Fruit fly (Drosophila melanogaster) whole organism, embryonic: ENCODE measurements around the gene CG6652.
A peak's percentile ranks its signal among the peaks of the same experiment; 100 is the strongest.

Source experiments
- C15 ChIP-seq: fragments of 200-800 bp; sonication (Bioruptor generic); IDR thresholded peaks from 3 replicates; pipeline ENCODE4 v1.3.6; 2022; ENCODE audit warnings: missing biosample characterization, missing genetic modification characterization
- CG12071 ChIP-seq: fragments of 200-800 bp; sonication (Bioruptor generic); optimal IDR thresholded peaks from 3 replicates; lab custom pipeline; 2018; ENCODE audit warnings: missing biosample characterization, mild to moderate bottlenecking, missing genetic modification characterization
- CG15073 ChIP-seq: fragments of 200-800 bp; sonication (Bioruptor generic); optimal IDR thresholded peaks from 2 replicates; lab custom pipeline; 2016; ENCODE audit warnings: missing biosample characterization, missing genetic modification characterization
- CG15696 ChIP-seq: fragments of 200-800 bp; sonication (Bioruptor generic); optimal IDR thresholded peaks from 2 replicates; lab custom pipeline; 2019; ENCODE audit warnings: missing biosample characterization, mild to moderate bottlenecking, missing genetic modification characterization, moderate library complexity
- CG16815 ChIP-seq: fragments of 200-800 bp; sonication (Bioruptor generic); optimal IDR thresholded peaks from 3 replicates; lab custom pipeline; 2017; ENCODE audit warnings: missing biosample characterization, mild to moderate bottlenecking, missing genetic modification characterization
- CG18599 ChIP-seq: fragments of 200-800 bp; sonication (Bioruptor generic); optimal IDR thresholded peaks from 3 replicates; lab custom pipeline; 2017; ENCODE audit warnings: missing biosample characterization, missing genetic modification characterization, mild to moderate bottlenecking, moderate library complexity, missing genetic modification reagents
- CG2712 ChIP-seq: fragments of 200-800 bp; optimal IDR thresholded peaks from 3 replicates; lab custom pipeline; 2019; ENCODE audit warnings: missing biosample characterization, mild to moderate bottlenecking, missing genetic modification characterization, moderate library complexity
- CG3281 ChIP-seq: fragments of 200-800 bp; sonication (Bioruptor generic); optimal IDR thresholded peaks from 3 replicates; lab custom pipeline; 2017; ENCODE audit warnings: missing biosample characterization, mild to moderate bottlenecking, missing genetic modification characterization
- CG33213 ChIP-seq: fragments of 200-800 bp; sonication (Bioruptor generic); optimal IDR thresholded peaks from 3 replicates; lab custom pipeline; 2016; ENCODE audit warnings: missing biosample characterization, missing genetic modification characterization
- CG3847 ChIP-seq: fragments of 200-800 bp; sonication (Bioruptor generic); IDR thresholded peaks from 2 replicates; pipeline ENCODE4 v1.3.6; 2022; ENCODE audit warnings: missing biosample characterization, missing genetic modification characterization
- CG43689 ChIP-seq: fragments of 200-800 bp; sonication (Bioruptor generic); IDR thresholded peaks from 2 replicates; pipeline ENCODE4 v1.3.6; 2022; ENCODE audit warnings: missing biosample characterization, missing genetic modification characterization
- CG4404 ChIP-seq: fragments of 200-800 bp; sonication (Bioruptor generic); IDR thresholded peaks from 2 replicates; pipeline ENCODE4 v1.3.6; 2022; ENCODE audit warnings: missing biosample characterization, missing genetic modification characterization
- CG4424 ChIP-seq: fragments of 200-800 bp; sonication (Bioruptor generic); optimal IDR thresholded peaks from 3 replicates; lab custom pipeline; 2016; ENCODE audit warnings: missing biosample characterization, missing genetic modification characterization
- CG4820 ChIP-seq: fragments of 200-800 bp; sonication (Bioruptor generic); optimal IDR thresholded peaks from 3 replicates; lab custom pipeline; 2016; ENCODE audit warnings: missing biosample characterization, missing genetic modification characterization
- CG6254 ChIP-seq: fragments of 200-800 bp; sonication (Bioruptor generic); optimal IDR thresholded peaks from 3 replicates; lab custom pipeline; 2017; ENCODE audit warnings: mild to moderate bottlenecking, missing biosample characterization, missing genetic modification reagents, missing genetic modification characterization
- CG7745 ChIP-seq: fragments of 200-800 bp; sonication (Bioruptor generic); optimal IDR thresholded peaks from 2 replicates; lab custom pipeline; 2018; ENCODE audit warnings: missing biosample characterization, mild to moderate bottlenecking, missing genetic modification characterization, moderate library complexity
- CG8089 ChIP-seq: fragments of 200-800 bp; sonication (Bioruptor generic); optimal IDR thresholded peaks from 3 replicates; lab custom pipeline; 2016; ENCODE audit warnings: missing biosample characterization, missing genetic modification characterization
- CG9932 ChIP-seq: fragments of 200-800 bp; sonication (Bioruptor generic); IDR thresholded peaks from 2 replicates; pipeline ENCODE4 v1.3.6; 2022; ENCODE audit warnings: missing biosample characterization, missing genetic modification characterization
- Dbx ChIP-seq: fragments of 200-800 bp; sonication (Bioruptor generic); IDR thresholded peaks from 3 replicates; pipeline ENCODE4 v1.3.6; 2022; ENCODE audit warnings: missing biosample characterization, missing genetic modification characterization
- Deaf1 ChIP-seq: fragments of 200-800 bp; optimal IDR thresholded peaks from 3 replicates; lab custom pipeline; 2019; ENCODE audit warnings: missing biosample characterization, mild to moderate bottlenecking, missing genetic modification characterization, moderate library complexity
- ERR ChIP-seq: fragments of 200-800 bp; sonication (Bioruptor generic); optimal IDR thresholded peaks from 2 replicates; lab custom pipeline; 2016; ENCODE audit warnings: missing biosample characterization, missing genetic modification characterization
- Fer3 ChIP-seq: fragments of 200-800 bp; sonication (Bioruptor generic); optimal IDR thresholded peaks from 2 replicates; lab custom pipeline; 2018; ENCODE audit warnings: missing biosample characterization, mild to moderate bottlenecking, missing genetic modification characterization, moderate library complexity
- H2.0 ChIP-seq: fragments of 200-800 bp; sonication (Bioruptor generic); IDR thresholded peaks from 2 replicates; pipeline ENCODE4 v1.3.6; 2022; ENCODE audit warnings: missing biosample characterization, missing genetic modification characterization
- HmgD ChIP-seq: fragments of 200-800 bp; sonication (Bioruptor generic); optimal IDR thresholded peaks from 3 replicates; lab custom pipeline; 2016; ENCODE audit warnings: missing biosample characterization, missing genetic modification characterization
- Hsf ChIP-seq: fragments of 200-800 bp; sonication (Bioruptor generic); optimal IDR thresholded peaks from 3 replicates; lab custom pipeline; 2016; ENCODE audit warnings: missing biosample characterization, missing genetic modification characterization
- Jarid2 ChIP-seq: fragments of 200-800 bp; sonication (Bioruptor generic); optimal IDR thresholded peaks from 3 replicates; lab custom pipeline; 2017; ENCODE audit warnings: mild to moderate bottlenecking, missing biosample characterization, missing genetic modification reagents, missing genetic modification characterization
- MESR4 ChIP-seq: fragments of 200-800 bp; sonication (Bioruptor generic); optimal IDR thresholded peaks from 2 replicates; lab custom pipeline; 2018; ENCODE audit warnings: missing biosample characterization, mild to moderate bottlenecking, missing genetic modification characterization, moderate library complexity
- Max ChIP-seq: fragments of 200-800 bp; sonication (Bioruptor generic); optimal IDR thresholded peaks from 2 replicates; lab custom pipeline; 2016; ENCODE audit warnings: missing biosample characterization, mild to moderate bottlenecking, missing genetic modification characterization
- PHDP ChIP-seq: fragments of 200-800 bp; sonication (Bioruptor generic); optimal IDR thresholded peaks from 3 replicates; lab custom pipeline; 2018; ENCODE audit warnings: missing biosample characterization, mild to moderate bottlenecking, missing genetic modification characterization, moderate library complexity
- Ravus ChIP-seq: fragments of 200-800 bp; sonication (Bioruptor generic); IDR thresholded peaks from 2 replicates; pipeline ENCODE4 v1.3.6; 2022; ENCODE audit warnings: missing biosample characterization, missing genetic modification characterization
- Six4 ChIP-seq: fragments of 200-800 bp; sonication (Bioruptor generic); optimal IDR thresholded peaks from 2 replicates; lab custom pipeline; 2016; ENCODE audit warnings: missing biosample characterization, missing genetic modification characterization
- al ChIP-seq: fragments of 200-800 bp; sonication (Bioruptor generic); IDR thresholded peaks from 2 replicates; pipeline ENCODE4 v1.3.6; 2022; ENCODE audit warnings: missing biosample characterization, missing genetic modification characterization
- ash1 ChIP-seq: fragments of 200-800 bp; sonication (Bioruptor generic); optimal IDR thresholded peaks from 2 replicates; lab custom pipeline; 2018; ENCODE audit warnings: missing biosample characterization, mild to moderate bottlenecking, missing genetic modification characterization
- cg ChIP-seq: fragments of 200-800 bp; sonication (Bioruptor generic); optimal IDR thresholded peaks from 3 replicates; lab custom pipeline; 2019; ENCODE audit warnings: missing biosample characterization, mild to moderate bottlenecking, missing genetic modification characterization, moderate library complexity
- chif ChIP-seq, 2 experiments: fragments of 200-800 bp; sonication (Bioruptor generic); optimal IDR thresholded peaks; 3 replicates each; lab custom pipeline; 2016; ENCODE audit warnings: missing biosample characterization in 2 of 2, missing genetic modification characterization in 2 of 2
- croc ChIP-seq: fragments of 200-800 bp; sonication (Bioruptor generic); conservative IDR thresholded peaks from 3 replicates; pipeline ENCODE4 v1.3.6; 2022; ENCODE audit warnings: missing biosample characterization, missing genetic modification characterization
- crp ChIP-seq, 2 experiments: fragments of 200-800 bp; sonication (Bioruptor generic); optimal IDR thresholded peaks; 2 replicates in 1 of 2; 3 replicates in 1 of 2; lab custom pipeline; 2017; ENCODE audit warnings: missing biosample characterization in 2 of 2, missing genetic modification characterization in 2 of 2, mild to moderate bottlenecking in 1 of 2, moderate library complexity in 1 of 2
- gcm ChIP-seq: fragments of 200-800 bp; sonication (Bioruptor generic); optimal IDR thresholded peaks from 2 replicates; lab custom pipeline; 2019; ENCODE audit warnings: missing biosample characterization, mild to moderate bottlenecking, missing genetic modification characterization, moderate library complexity
- hb ChIP-seq: fragments of 200-800 bp; sonication (Bioruptor generic); IDR thresholded peaks from 3 replicates; pipeline ENCODE4 v1.3.6; 2022; ENCODE audit warnings: missing biosample characterization, missing genetic modification characterization; ENCODE audit not compliant: partially characterized antibody
- inv ChIP-seq: fragments of 200-800 bp; sonication (Bioruptor generic); IDR thresholded peaks from 2 replicates; pipeline ENCODE4 v1.3.6; 2022; ENCODE audit warnings: missing biosample characterization, missing genetic modification characterization; ENCODE audit not compliant: partially characterized antibody
- lmd ChIP-seq: fragments of 200-800 bp; sonication (Bioruptor generic); IDR thresholded peaks from 2 replicates; pipeline ENCODE4 v1.3.6; 2022; ENCODE audit warnings: missing biosample characterization, missing genetic modification characterization
- lov ChIP-seq, 2 experiments: fragments of 200-800 bp in 1 of 2; fragments of >200 bp in 1 of 2; sonication (Bioruptor generic) in 1 of 2; IDR thresholded peaks in 1 of 2; optimal IDR thresholded peaks in 1 of 2; 2 replicates in 1 of 2; 3 replicates in 1 of 2; pipeline versions ENCODE4 v1.3.6 to Lab custom; 2017 to 2022; ENCODE audit warnings: missing biosample characterization in 1 of 2, missing genetic modification characterization in 1 of 2
- otp ChIP-seq: fragments of 200-800 bp; sonication (Bioruptor generic); IDR thresholded peaks from 3 replicates; pipeline ENCODE4, ENCODE4 v1.3.6; 2022; ENCODE audit warnings: missing biosample characterization, missing genetic modification characterization
- pzg ChIP-seq: fragments of 200-800 bp; sonication (Bioruptor generic); optimal IDR thresholded peaks from 3 replicates; lab custom pipeline; 2018; ENCODE audit warnings: missing biosample characterization, mild to moderate bottlenecking, missing genetic modification characterization, moderate library complexity
- tx ChIP-seq: fragments of 200-800 bp; sonication (Bioruptor generic); optimal IDR thresholded peaks from 2 replicates; lab custom pipeline; 2016; ENCODE audit warnings: missing biosample characterization, missing genetic modification characterization
- usp ChIP-seq: fragments of >200 bp; optimal IDR thresholded peaks from 2 replicates; lab custom pipeline; 2017; ENCODE audit warnings: missing biosample characterization, missing genetic modification characterization
- zen2 ChIP-seq: fragments of 200-800 bp; sonication (Bioruptor generic); IDR thresholded peaks from 3 replicates; pipeline ENCODE4 v1.3.6; 2022; ENCODE audit warnings: missing biosample characterization, missing genetic modification characterization; ENCODE audit not compliant: partially characterized antibody
- zfh1 ChIP-seq: fragments of 200-800 bp; sonication (Bioruptor generic); IDR thresholded peaks from 3 replicates; pipeline ENCODE4 v1.3.6; 2022; ENCODE audit warnings: missing biosample characterization, missing genetic modification characterization

CG6652 gene

dm6 chr3L:17012017-17012719 lies 10.5 kb downstream of the CG6652 start, which contains the start of gene CG3764 (continued):
- TF ChIP-seq hb (GFP tag; lab: Robert Waterston, UW): no peak
- peak; percentile 81 for TF ChIP-seq CG3847 (GFP tag; lab: Robert Waterston, UW)
- peak; percentile 56 for TF ChIP-seq Jarid2 (GFP tag; lab: Kevin White, UChicago)
- TF ChIP-seq CG43689: no peak
- peak; percentile 89 for TF ChIP-seq ash1
- no peak for TF ChIP-seq inv (GFP tag; lab: Robert Waterston, UW)
- peak in 1 of 2 experiments; percentile 61 for TF ChIP-seq crp (GFP tag; optimal IDR thresholded peaks at IDR 0.05; lab: Kevin White, UChicago)
- TF ChIP-seq pzg: peak; percentile 97
- TF ChIP-seq CG15073 (GFP tag; lab: Kevin White, UChicago): no peak
- TF ChIP-seq Fer3 (tag; lab: Kevin White, UChicago): peak; percentile 69
- TF ChIP-seq CG4820 (GFP tag; lab: Kevin White, UChicago): peak; percentile 38
- TF ChIP-seq chif (GFP tag; optimal IDR thresholded peaks at IDR 0.05; lab: Kevin White, UChicago): peak; percentile 42 to 59
- TF ChIP-seq lmd (GFP tag; lab: Robert Waterston, UW): peak; percentile 45; the same call in 1 of the 2 replicates
- TF ChIP-seq Ravus (GFP tag; lab: Robert Waterston, UW): no peak
- TF ChIP-seq CG3281 (GFP tag; lab: Kevin White, UChicago): peak; percentile 79
- peak; percentile 66 for TF ChIP-seq zfh1
- TF ChIP-seq CG12071 (GFP tag; lab: Kevin White, UChicago): peak; percentile 91
- TF ChIP-seq tx (GFP tag; lab: Kevin White, UChicago): peak; percentile 47
- TF ChIP-seq CG33213 (GFP tag; lab: Kevin White, UChicago): peak; percentile 92
- peak; percentile 74 for TF ChIP-seq ERR (GFP tag; lab: Kevin White, UChicago)
- TF ChIP-seq CG16815 (GFP tag; lab: Kevin White, UChicago): no peak
- peak; percentile 52 for TF ChIP-seq Six4 (GFP tag; lab: Kevin White, UChicago)
- peak; percentile 47 for TF ChIP-seq CG4424 (GFP tag; lab: Kevin White, UChicago)
- TF ChIP-seq al (GFP tag; lab: Robert Waterston, UW): no peak
- peak; percentile 43; the same call in 1 of the 2 replicates for TF ChIP-seq H2.0 (GFP tag; lab: Robert Waterston, UW)
- TF ChIP-seq CG4404: peak; percentile 10; the same call in 1 of the 2 replicates
- TF ChIP-seq CG6254: peak; percentile 77
- TF ChIP-seq cg (GFP tag; lab: Kevin White, UChicago): peak; percentile 94
- peak; percentile 24 for TF ChIP-seq CG7745
- TF ChIP-seq Hsf (GFP tag; lab: Kevin White, UChicago): peak; percentile 37
- peak; percentile 72 for TF ChIP-seq Max (GFP tag; lab: Kevin White, UChicago)
- TF ChIP-seq otp (GFP tag; lab: Robert Waterston, UW): peak; percentile 65; the same call in 1 of the 3 replicates
- TF ChIP-seq lov (optimal IDR thresholded peaks at IDR 0.05; lab: Kevin White, UChicago): no peak
- TF ChIP-seq lov (GFP tag; IDR thresholded peaks at IDR 0.05; lab: Robert Waterston, UW): peak; percentile 86
- TF ChIP-seq CG18599: peak; percentile 76
- TF ChIP-seq MESR4 (GFP tag; lab: Kevin White, UChicago): peak; percentile 77
- peak; percentile 70 for TF ChIP-seq CG2712 (tag; lab: Kevin White, UChicago)
- peak; percentile 76 for TF ChIP-seq HmgD (GFP tag; lab: Kevin White, UChicago)
- peak; percentile 33; the same call in 1 of the 2 replicates for TF ChIP-seq CG9932 (GFP tag; lab: Robert Waterston, UW)
- TF ChIP-seq croc (GFP tag; lab: Robert Waterston, UW): no peak; the same call in 2 of the 3 replicates
- TF ChIP-seq CG8089 (GFP tag; lab: Kevin White, UChicago): peak; percentile 83
- TF ChIP-seq Deaf1 (tag; lab: Kevin White, UChicago): peak; percentile 55
- no peak for TF ChIP-seq zen2 (GFP tag; lab: Robert Waterston, UW)
- no peak for TF ChIP-seq usp (GFP tag; lab: Kevin White, UChicago)
- peak; percentile 62 for TF ChIP-seq Dbx (GFP tag; lab: Robert Waterston, UW)
- peak; percentile 62 for TF ChIP-seq PHDP (tag; lab: Kevin White, UChicago)
- 0 out of 3 replicates have a peak, but pooled peaks have one; percentile 39 for TF ChIP-seq C15 (GFP tag; lab: Robert Waterston, UW)
- TF ChIP-seq CG15696 (tag; lab: Kevin White, UChicago): peak; percentile 74
- peak; percentile 74 for TF ChIP-seq gcm (GFP tag; lab: Kevin White, UChicago)
